Worm (Caenorhabditis elegans) whole organism, midembryonic: ENCODE data around the gene Y54G2A.73.

Experiments used
- T22C8.4 ChIP-seq: fragments of 200-800 bp; sonication (Bioruptor generic); IDR thresholded peaks from 2 replicates; pipeline ENCODE4 v1.3.6; 2022; ENCODE audit warnings: missing genetic modification characterization, missing compliant biosample characterization
- cog-1 ChIP-seq: sonication (generic microtip); optimal IDR thresholded peaks from 2 replicates; lab custom pipeline; 2016; ENCODE audit warnings: missing genetic modification characterization, missing compliant biosample characterization
- flt-1 ChIP-seq: fragments of 200-800 bp; sonication (Bioruptor generic); IDR thresholded peaks from 2 replicates; pipeline ENCODE4 v1.3.6; 2022; ENCODE audit warnings: missing genetic modification characterization, missing compliant biosample characterization
- klf-2 ChIP-seq: fragments of 200-800 bp; sonication (Bioruptor generic); conservative IDR thresholded peaks from 2 replicates; pipeline ENCODE4 v1.3.6; 2022; ENCODE audit warnings: missing genetic modification reagents, missing genetic modification characterization, missing compliant biosample characterization
- med-1 ChIP-seq: sonication (generic microtip); optimal IDR thresholded peaks from 2 replicates; lab custom pipeline; 2017; ENCODE audit warnings: missing genetic modification characterization, mild to moderate bottlenecking, missing compliant biosample characterization, antibody characterized with exemption, missing genetic modification reagents; ENCODE audit not compliant: insufficient read depth
- ref-1 ChIP-seq: fragments of 200-800 bp; sonication (Bioruptor generic); conservative IDR thresholded peaks from 2 replicates; pipeline ENCODE4 v1.3.6; 2022; ENCODE audit warnings: missing genetic modification reagents, missing genetic modification characterization, missing compliant biosample characterization
- tab-1 ChIP-seq: fragments of 200-800 bp; sonication (Bioruptor generic); IDR thresholded peaks from 2 replicates; pipeline ENCODE4 v1.3.6; 2022; ENCODE audit warnings: missing genetic modification characterization, missing compliant biosample characterization
- ztf-23 ChIP-seq: fragments of 200-800 bp; sonication (Bioruptor generic); IDR thresholded peaks from 2 replicates; pipeline ENCODE4 v1.3.6; 2022; ENCODE audit warnings: missing genetic modification reagents, missing genetic modification characterization, missing compliant biosample characterization
- ztf-29 ChIP-seq: fragments of 200-800 bp; sonication (Bioruptor generic); IDR thresholded peaks from 2 replicates; pipeline ENCODE4 v1.3.6; 2022; ENCODE audit warnings: missing genetic modification reagents, missing genetic modification characterization, missing compliant biosample characterization

Gene Y54G2A.73

DNA sequence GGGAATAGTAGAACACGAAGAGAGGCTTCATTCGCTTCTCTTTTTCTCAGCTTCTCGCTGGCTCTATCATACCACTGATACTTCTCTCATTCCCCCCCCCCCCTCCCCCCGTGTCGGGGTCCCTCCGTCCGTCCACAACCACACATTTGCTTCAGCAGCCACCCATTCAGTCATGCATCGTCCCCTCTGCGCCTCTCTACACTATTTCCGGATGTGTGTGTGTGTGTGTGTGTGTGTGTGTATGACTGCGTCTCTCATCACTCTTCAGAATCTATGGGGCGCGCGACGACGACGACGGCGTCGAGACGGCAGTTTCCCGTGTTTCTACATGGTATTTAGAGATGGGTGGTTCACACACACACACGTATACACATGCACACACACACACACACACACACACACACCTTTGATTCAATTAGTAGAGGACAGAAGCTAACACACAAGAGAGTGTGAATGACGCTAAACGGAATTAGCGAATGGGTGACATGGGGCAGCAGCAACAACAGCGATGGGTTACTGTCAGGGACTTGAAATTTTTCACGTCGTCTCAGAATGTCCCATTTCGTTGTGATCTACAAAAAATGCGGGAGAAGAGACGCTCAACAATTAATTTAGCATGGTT is 15.3 kb downstream of the Y54G2A.73 start:
- TF ChIP-seq tab-1 (0 out of 2 replicates have a peak, but pooled peaks have one; percentile 35), flt-1 (GFP tag; lab: Robert Waterston, UW) (peak; percentile 50; the same call in 1 of the 2 replicates), cog-1 (tag; lab: Kevin White, UChicago) (peak; percentile 74), ztf-29 (GFP tag; lab: Robert Waterston, UW) (no peak), klf-2 (GFP tag; lab: Robert Waterston, UW) (no peak), med-1 (GFP tag; lab: Kevin White, UChicago) (no peak), T22C8.4 (no peak), ref-1 (GFP tag; lab: Robert Waterston, UW) (no peak), ztf-23 (GFP tag; lab: Robert Waterston, UW) (no peak)

DNA sequence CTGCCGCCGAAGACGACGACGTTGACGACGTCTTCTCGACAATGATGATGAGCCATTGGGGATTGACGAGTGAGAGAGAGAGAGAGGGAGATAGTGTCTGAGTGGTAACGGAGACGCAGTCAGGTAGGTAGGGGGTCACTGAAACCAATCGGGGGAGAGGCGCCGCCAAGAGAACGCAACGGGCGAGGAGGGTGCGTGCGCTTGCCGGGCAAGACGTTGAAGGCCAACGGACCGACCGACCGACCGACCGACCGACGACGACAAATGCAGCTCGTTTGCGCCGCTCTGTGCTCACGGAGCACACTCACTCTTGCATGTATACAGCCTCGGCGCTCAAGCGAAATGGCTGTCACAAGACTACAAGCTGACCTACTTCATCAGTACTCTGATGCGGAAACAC is 18.2 kb downstream of the Y54G2A.73 start:
- TF ChIP-seq flt-1 (GFP tag; lab: Robert Waterston, UW) (0 out of 2 replicates have a peak, but pooled peaks have one; percentile 11), tab-1 (no peak), ref-1 (GFP tag; lab: Robert Waterston, UW) (no peak), ztf-29 (GFP tag; lab: Robert Waterston, UW) (0 out of 2 replicates have a peak, but pooled peaks have one; percentile 48), klf-2 (GFP tag; lab: Robert Waterston, UW) (no peak)

DNA sequence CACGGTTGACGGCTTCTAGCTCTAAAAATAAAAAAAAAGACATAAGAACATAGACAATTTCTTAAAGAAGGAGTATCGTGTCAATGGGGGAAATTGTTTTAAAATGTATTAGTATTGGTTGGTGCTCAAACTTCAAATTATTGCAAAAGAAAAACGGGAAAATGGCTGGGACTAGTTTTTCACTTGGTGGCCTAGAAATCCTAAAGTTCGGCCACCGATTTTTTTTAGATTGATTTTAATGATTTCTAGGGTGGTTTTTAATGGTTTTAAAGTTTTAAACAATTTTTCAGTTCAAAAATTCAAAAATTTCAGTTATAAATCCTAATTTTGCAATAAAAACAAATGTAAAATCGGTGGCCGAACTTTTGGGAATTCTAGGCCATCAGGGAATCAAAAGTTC is 22.0 kb downstream of the Y54G2A.73 start:
- no peak for TF ChIP-seq ztf-29 (GFP tag; lab: Robert Waterston, UW)
- TF ChIP-seq klf-2 (GFP tag; lab: Robert Waterston, UW), result no peak
- TF ChIP-seq tab-1, result no peak
- no peak for TF ChIP-seq ztf-23 (GFP tag; lab: Robert Waterston, UW)
- TF ChIP-seq T22C8.4, result no peak
- TF ChIP-seq flt-1 (GFP tag; lab: Robert Waterston, UW), result no peak
- no peak for TF ChIP-seq ref-1 (GFP tag; lab: Robert Waterston, UW)
- no peak for TF ChIP-seq cog-1 (tag; lab: Kevin White, UChicago)
- TF ChIP-seq med-1 (GFP tag; lab: Kevin White, UChicago), result no peak

DNA sequence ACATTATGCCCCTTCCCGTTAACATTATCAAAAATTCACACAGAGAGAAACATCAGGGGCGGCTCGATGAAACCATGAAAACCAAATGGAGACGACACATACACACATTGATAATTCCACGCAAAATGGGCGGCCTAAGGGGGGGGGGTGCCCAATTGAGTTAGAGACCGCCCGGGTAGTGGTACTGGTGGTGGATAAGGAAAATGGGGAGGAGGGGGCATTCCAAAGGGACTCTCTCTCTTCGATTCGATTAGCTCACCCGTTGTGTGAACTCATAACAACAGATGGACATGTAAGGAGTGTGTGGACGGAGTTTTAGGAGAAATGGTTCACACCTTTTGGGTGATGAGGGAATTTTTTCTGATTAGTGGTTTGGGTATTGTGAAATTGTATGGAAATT is 26.2 kb downstream of the Y54G2A.73 start:
- TF ChIP-seq ztf-23 (GFP tag; lab: Robert Waterston, UW) (no peak), ref-1 (GFP tag; lab: Robert Waterston, UW) (no peak), med-1 (GFP tag; lab: Kevin White, UChicago) (no peak), ztf-29 (GFP tag; lab: Robert Waterston, UW) (no peak), klf-2 (GFP tag; lab: Robert Waterston, UW) (no peak), cog-1 (tag; lab: Kevin White, UChicago) (no peak), tab-1 (no peak), flt-1 (GFP tag; lab: Robert Waterston, UW) (no peak), T22C8.4 (no peak)

DNA sequence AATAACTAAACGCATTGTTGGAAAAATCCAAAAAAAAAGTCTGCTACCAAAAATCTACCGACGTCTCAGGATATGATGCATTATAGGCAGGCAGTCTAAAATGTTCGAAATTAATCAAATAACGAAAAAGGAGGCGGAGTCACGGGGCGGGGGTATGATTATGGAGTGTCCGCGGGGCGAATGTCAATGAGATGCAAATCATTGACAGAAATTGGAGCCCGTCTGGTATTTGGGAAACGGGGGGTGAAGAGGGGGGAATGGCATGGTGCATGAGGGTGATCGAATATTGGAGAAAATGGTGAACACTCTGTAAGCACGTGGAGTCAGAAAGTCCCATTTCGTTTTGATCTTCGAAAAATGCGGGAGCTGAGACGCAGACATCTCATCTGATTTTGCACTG is 30.3 kb downstream of the Y54G2A.73 start, which contains the start of gene lad-2:
TSS of gene lad-2 (minus strand) at position 101 of the 400 bp plus-strand sequence.
- TF ChIP-seq tab-1 (no peak), ref-1 (GFP tag; lab: Robert Waterston, UW) (no peak), med-1 (GFP tag; lab: Kevin White, UChicago) (no peak), ztf-29 (GFP tag; lab: Robert Waterston, UW) (no peak), flt-1 (GFP tag; lab: Robert Waterston, UW) (no peak), T22C8.4 (no peak), ztf-23 (GFP tag; lab: Robert Waterston, UW) (no peak), klf-2 (GFP tag; lab: Robert Waterston, UW) (no peak)

DNA sequence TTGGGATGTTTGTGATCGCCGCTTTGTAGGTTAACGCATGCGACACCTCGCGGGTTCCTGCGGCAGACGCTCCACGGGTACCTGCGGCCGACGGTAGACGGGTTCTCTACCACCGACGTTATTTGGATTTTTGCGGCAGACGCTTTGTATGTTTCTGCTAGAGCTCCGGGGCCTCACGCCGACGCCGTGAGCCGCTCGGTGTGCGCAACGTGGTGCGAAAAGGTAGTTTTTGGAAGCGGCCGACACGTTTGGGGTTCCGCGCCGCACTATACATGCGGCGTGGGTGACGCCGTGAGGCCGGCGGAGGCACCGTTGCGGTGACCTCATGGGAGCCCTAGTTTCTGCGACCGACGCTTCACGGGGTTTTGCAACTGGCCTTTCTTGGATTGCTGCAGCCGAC is 37.6 kb downstream of the Y54G2A.73 start:
- TF ChIP-seq tab-1, result peak; percentile 56; the same call in 1 of the 2 replicates
- TF ChIP-seq ztf-29 (GFP tag; lab: Robert Waterston, UW), result no peak
- 0 out of 2 replicates have a peak, but pooled peaks have one; percentile 28 for TF ChIP-seq klf-2 (GFP tag; lab: Robert Waterston, UW)

DNA sequence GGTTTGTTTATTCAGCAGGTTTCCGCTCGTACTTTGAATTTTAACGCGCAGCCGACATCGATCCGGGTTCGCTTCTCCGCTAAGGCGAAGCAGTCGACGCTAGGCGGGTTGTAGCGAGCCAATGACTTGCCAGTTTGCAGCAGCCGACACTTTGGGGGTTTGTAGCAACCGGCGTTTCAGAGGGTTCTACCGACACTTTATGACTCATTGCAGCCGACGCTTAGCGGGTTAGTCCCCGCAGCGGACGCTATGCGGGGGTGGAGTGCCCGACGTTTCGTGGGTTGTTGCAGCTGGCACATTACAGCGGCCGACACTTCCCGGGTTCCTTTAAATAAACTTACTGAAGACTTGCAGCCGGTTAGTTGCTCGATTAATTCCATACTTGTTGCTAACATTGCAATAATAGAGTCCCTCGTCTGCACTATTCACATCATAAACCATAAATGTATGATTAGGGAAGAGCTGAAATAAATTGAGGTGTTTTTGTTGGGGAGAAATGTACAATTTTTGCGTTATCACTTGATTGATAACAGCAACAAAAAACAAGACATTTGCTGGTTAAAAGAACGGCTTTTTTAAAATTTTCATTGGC is 39.2 kb downstream of the Y54G2A.73 start, which contains the start of gene Y54G2A.57:
TSS of gene Y54G2A.57 (plus strand) at position 542 of the 592 bp plus-strand sequence.
- TF ChIP-seq klf-2 (GFP tag; lab: Robert Waterston, UW) (no peak), ztf-29 (GFP tag; lab: Robert Waterston, UW) (no peak), cog-1 (tag; lab: Kevin White, UChicago) (no peak), T22C8.4 (no peak), flt-1 (GFP tag; lab: Robert Waterston, UW) (no peak), med-1 (GFP tag; lab: Kevin White, UChicago) (no peak), ref-1 (GFP tag; lab: Robert Waterston, UW) (no peak), tab-1 (no peak), ztf-23 (GFP tag; lab: Robert Waterston, UW) (no peak)

DNA sequence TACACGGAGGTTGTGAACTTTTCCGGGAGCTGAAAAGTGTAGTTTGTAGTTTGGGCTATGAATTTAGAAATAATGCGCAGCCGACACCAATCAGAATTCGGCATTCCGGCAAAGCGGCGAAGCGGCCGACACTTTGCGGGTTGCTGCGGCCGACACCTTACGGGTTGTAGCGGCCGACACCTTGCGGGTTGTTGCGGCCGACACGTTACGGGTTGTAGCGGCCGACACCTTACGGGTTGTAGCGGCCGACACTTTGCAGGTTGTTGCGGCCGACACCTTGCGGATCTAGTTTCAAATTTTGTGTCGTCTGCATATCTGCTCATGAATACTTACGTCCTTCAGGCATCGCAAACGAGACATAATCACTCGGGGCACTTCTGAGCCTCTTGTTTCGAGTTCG is 41.8 kb downstream of the Y54G2A.73 start:
- TF ChIP-seq ref-1 (GFP tag; lab: Robert Waterston, UW), result no peak
- no peak for TF ChIP-seq ztf-23 (GFP tag; lab: Robert Waterston, UW)
- no peak for TF ChIP-seq ztf-29 (GFP tag; lab: Robert Waterston, UW)
- TF ChIP-seq klf-2 (GFP tag; lab: Robert Waterston, UW), result no peak
- no peak for TF ChIP-seq tab-1
- no peak for TF ChIP-seq flt-1 (GFP tag; lab: Robert Waterston, UW)
- TF ChIP-seq T22C8.4, result no peak
- no peak for TF ChIP-seq med-1 (GFP tag; lab: Kevin White, UChicago)
- no peak for TF ChIP-seq cog-1 (tag; lab: Kevin White, UChicago)

DNA sequence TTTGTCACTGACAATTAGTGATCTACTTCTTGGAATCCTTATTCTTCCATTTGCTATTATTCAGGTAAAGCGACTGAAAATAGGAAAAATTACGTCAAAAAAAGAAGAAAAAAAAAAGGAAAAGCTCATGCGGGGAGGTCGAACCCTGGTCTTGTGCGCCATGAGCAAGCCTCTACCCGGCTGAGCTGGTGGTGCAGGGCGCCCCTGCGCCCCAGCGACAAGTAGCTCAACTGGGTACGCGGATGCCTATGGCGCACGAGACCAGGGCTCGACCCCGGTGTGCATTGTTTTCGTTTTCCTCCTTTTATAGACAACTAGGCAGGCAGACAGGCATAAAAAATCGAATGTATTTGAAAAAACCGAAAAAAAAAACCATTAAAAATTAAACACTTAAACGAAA is 48.5 kb downstream of the Y54G2A.73 start:
- TF ChIP-seq cog-1 (tag; lab: Kevin White, UChicago) (no peak), ztf-29 (GFP tag; lab: Robert Waterston, UW) (no peak), T22C8.4 (no peak), klf-2 (GFP tag; lab: Robert Waterston, UW) (no peak), ref-1 (GFP tag; lab: Robert Waterston, UW) (no peak), med-1 (GFP tag; lab: Kevin White, UChicago) (no peak), flt-1 (GFP tag; lab: Robert Waterston, UW) (no peak), ztf-23 (GFP tag; lab: Robert Waterston, UW) (no peak), tab-1 (no peak)
